Worm (Caenorhabditis elegans): Measurements from ENCODE around the gene F01F1.2.
A peak's percentile ranks its signal among the peaks of the same experiment; 100 is the strongest.

Gene F01F1.2

DNA sequence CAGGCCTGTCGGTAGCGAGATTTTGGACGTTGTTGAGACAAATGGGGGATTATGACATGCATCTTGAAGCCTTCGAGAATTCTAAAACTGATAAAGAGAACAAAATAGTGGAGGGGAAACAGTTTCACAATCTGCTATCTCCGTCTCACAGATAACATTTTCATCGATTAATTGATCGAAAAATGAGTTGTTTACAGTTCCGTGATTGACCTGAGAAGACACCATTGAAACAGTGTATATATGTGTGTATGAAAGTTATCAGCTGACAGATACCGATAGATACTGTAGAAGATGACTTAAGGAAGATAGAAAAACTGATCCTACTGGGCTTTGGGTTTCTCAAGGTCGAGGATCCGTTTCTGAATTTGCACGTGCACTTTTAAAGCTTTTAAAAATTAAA lies 39.2 kb upstream of the F01F1.2 start:
- TF ChIP-seq ztf-29 (GFP tag; IDR thresholded peaks at IDR 0.05): no peak
- TF ChIP-seq flt-1 (GFP tag; IDR thresholded peaks at IDR 0.05): no peak
- TF ChIP-seq med-1 (GFP tag; optimal IDR thresholded peaks at IDR 0.05; ENCODE audit: insufficient read depth): no peak
- TF ChIP-seq T22C8.4 (GFP tag; IDR thresholded peaks at IDR 0.05): no peak
- no peak for TF ChIP-seq klf-2 (GFP tag; conservative IDR thresholded peaks at IDR 0.05)
- no peak for TF ChIP-seq cog-1 (tag; optimal IDR thresholded peaks at IDR 0.05)
- no peak for TF ChIP-seq ztf-23 (GFP tag; IDR thresholded peaks at IDR 0.05)
- no peak for TF ChIP-seq ref-1 (GFP tag; conservative IDR thresholded peaks at IDR 0.05)

ce11 chrIII:5839598-5839997 lies 38.8 kb upstream of the F01F1.2 start:
- TF ChIP-seq tab-1 (GFP tag; IDR thresholded peaks at IDR 0.05) (no peak), ref-1 (GFP tag; conservative IDR thresholded peaks at IDR 0.05) (no peak)

ce11 chrIII:5840277-5840676 lies 38.1 kb upstream of the F01F1.2 start:
- TF ChIP-seq med-1 (GFP tag; optimal IDR thresholded peaks at IDR 0.05; ENCODE audit: insufficient read depth): no peak
- TF ChIP-seq ref-1 (GFP tag; conservative IDR thresholded peaks at IDR 0.05): no peak
- no peak for TF ChIP-seq T22C8.4 (GFP tag; IDR thresholded peaks at IDR 0.05)
- no peak for TF ChIP-seq ztf-29 (GFP tag; IDR thresholded peaks at IDR 0.05)
- TF ChIP-seq flt-1 (GFP tag; IDR thresholded peaks at IDR 0.05): no peak
- no peak for TF ChIP-seq ztf-23 (GFP tag; IDR thresholded peaks at IDR 0.05)
- no peak for TF ChIP-seq tab-1 (GFP tag; IDR thresholded peaks at IDR 0.05)
- no peak for TF ChIP-seq cog-1 (tag; optimal IDR thresholded peaks at IDR 0.05)
- no peak for TF ChIP-seq klf-2 (GFP tag; conservative IDR thresholded peaks at IDR 0.05)

ce11 chrIII:5840815-5841573 lies 37.4 kb upstream of the F01F1.2 start:
- TF ChIP-seq tab-1 (GFP tag; IDR thresholded peaks at IDR 0.05) (no peak), klf-2 (GFP tag; conservative IDR thresholded peaks at IDR 0.05) (no peak), ztf-23 (GFP tag; IDR thresholded peaks at IDR 0.05) (no peak), cog-1 (tag; optimal IDR thresholded peaks at IDR 0.05) (no peak), med-1 (GFP tag; optimal IDR thresholded peaks at IDR 0.05; ENCODE audit: insufficient read depth) (no peak), ztf-29 (GFP tag; IDR thresholded peaks at IDR 0.05) (no peak), T22C8.4 (GFP tag; IDR thresholded peaks at IDR 0.05) (no peak), flt-1 (GFP tag; IDR thresholded peaks at IDR 0.05) (no peak), ref-1 (GFP tag; conservative IDR thresholded peaks at IDR 0.05) (no peak)

- TF ChIP-seq cog-1 (tag; optimal IDR thresholded peaks at IDR 0.05) (no peak), flt-1 (GFP tag; IDR thresholded peaks at IDR 0.05) (no peak), klf-2 (GFP tag; conservative IDR thresholded peaks at IDR 0.05) (no peak), ztf-23 (GFP tag; IDR thresholded peaks at IDR 0.05) (no peak), T22C8.4 (GFP tag; IDR thresholded peaks at IDR 0.05) (no peak), ref-1 (GFP tag; conservative IDR thresholded peaks at IDR 0.05) (no peak), tab-1 (GFP tag; IDR thresholded peaks at IDR 0.05) (no peak), ztf-29 (GFP tag; IDR thresholded peaks at IDR 0.05) (no peak), med-1 (GFP tag; optimal IDR thresholded peaks at IDR 0.05; ENCODE audit: insufficient read depth) (no peak)
Measured at ce11 chrIII:5841676-5842075, 36.7 kb upstream of the F01F1.2 start.

DNA sequence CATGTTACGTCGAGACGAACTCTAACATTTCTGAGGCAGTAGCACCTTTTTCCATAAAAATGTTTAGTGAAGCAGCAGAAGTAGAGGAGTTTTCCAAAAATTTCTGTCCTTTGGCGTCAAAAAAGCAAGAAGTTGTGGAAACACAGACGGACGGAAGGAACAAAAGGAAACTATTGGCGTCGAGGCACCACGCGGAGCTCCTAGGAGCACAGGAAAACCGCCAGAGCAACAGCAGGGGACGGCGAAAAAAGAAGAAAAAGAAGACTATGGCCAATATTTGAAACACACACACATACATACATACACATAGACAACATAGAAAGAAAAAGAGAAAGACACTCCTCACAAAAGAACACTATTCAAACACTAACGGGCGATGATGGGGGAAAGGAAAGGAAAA lies 35.4 kb upstream of the F01F1.2 start:
- TF ChIP-seq klf-2 (GFP tag; conservative IDR thresholded peaks at IDR 0.05) (no peak), tab-1 (GFP tag; IDR thresholded peaks at IDR 0.05) (no peak), ref-1 (GFP tag; conservative IDR thresholded peaks at IDR 0.05) (no peak), ztf-23 (GFP tag; IDR thresholded peaks at IDR 0.05) (no peak), flt-1 (GFP tag; IDR thresholded peaks at IDR 0.05) (no peak)

- no peak for TF ChIP-seq ref-1 (GFP tag; conservative IDR thresholded peaks at IDR 0.05)
- no peak for TF ChIP-seq klf-2 (GFP tag; conservative IDR thresholded peaks at IDR 0.05)
- no peak for TF ChIP-seq cog-1 (tag; optimal IDR thresholded peaks at IDR 0.05)
- no peak for TF ChIP-seq tab-1 (GFP tag; IDR thresholded peaks at IDR 0.05)
- no peak for TF ChIP-seq T22C8.4 (GFP tag; IDR thresholded peaks at IDR 0.05)
- no peak for TF ChIP-seq med-1 (GFP tag; optimal IDR thresholded peaks at IDR 0.05; ENCODE audit: insufficient read depth)
- TF ChIP-seq flt-1 (GFP tag; IDR thresholded peaks at IDR 0.05): no peak
- TF ChIP-seq ztf-23 (GFP tag; IDR thresholded peaks at IDR 0.05): no peak
- no peak for TF ChIP-seq ztf-29 (GFP tag; IDR thresholded peaks at IDR 0.05)
Measured at ce11 chrIII:5843662-5844061, 34.7 kb upstream of the F01F1.2 start.

DNA sequence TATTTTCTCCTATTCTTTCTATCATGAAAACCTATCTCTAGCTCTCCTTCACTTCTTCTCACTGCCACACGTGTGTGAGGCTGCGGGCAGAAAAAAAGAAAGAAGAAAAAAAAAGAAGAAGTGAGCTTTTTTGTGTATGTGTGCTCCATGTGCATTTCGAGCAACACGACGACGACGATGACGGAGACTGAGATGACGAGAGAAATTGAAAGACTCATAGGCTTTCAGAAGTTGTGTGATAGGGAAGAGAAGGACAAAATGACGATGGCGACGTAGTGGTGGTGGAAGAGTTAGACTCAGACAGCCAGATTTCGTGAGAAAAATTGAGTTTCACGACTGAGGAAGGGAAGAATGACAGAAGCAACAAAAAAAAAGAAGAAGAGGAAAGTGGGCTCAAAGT lies 32.9 kb upstream of the F01F1.2 start:
- TF ChIP-seq ref-1 (GFP tag; conservative IDR thresholded peaks at IDR 0.05): no peak
- TF ChIP-seq med-1 (GFP tag; optimal IDR thresholded peaks at IDR 0.05; ENCODE audit: insufficient read depth): no peak
- TF ChIP-seq cog-1 (tag; optimal IDR thresholded peaks at IDR 0.05): no peak
- no peak for TF ChIP-seq flt-1 (GFP tag; IDR thresholded peaks at IDR 0.05)
- no peak for TF ChIP-seq T22C8.4 (GFP tag; IDR thresholded peaks at IDR 0.05)
- TF ChIP-seq klf-2 (GFP tag; conservative IDR thresholded peaks at IDR 0.05): no peak
- no peak for TF ChIP-seq ztf-29 (GFP tag; IDR thresholded peaks at IDR 0.05)
- no peak for TF ChIP-seq tab-1 (GFP tag; IDR thresholded peaks at IDR 0.05)
- no peak for TF ChIP-seq ztf-23 (GFP tag; IDR thresholded peaks at IDR 0.05)

DNA sequence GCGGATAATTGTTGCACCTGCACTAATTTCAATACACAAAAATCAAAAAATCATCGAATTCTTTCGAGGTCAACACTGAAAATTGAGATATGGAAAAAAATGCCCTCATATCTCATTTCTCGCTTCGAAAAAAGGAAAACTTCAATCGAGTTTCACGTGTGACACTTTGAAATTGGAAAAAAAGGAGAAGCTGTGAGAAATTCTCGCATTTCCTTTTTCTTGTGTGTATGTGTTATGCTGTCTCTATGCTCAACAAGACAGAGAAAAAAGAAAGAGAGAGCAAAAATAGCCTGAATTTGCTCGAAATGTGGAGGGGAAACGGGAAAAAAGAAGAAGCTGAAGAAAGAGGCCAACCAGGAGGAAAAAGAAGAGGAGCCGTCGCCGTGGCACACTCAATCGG lies 31.9 kb upstream of the F01F1.2 start:
- TF ChIP-seq ztf-23 (GFP tag; IDR thresholded peaks at IDR 0.05) (no peak), ztf-29 (GFP tag; IDR thresholded peaks at IDR 0.05) (no peak), T22C8.4 (GFP tag; IDR thresholded peaks at IDR 0.05) (no peak)

ce11 chrIII:5853240-5853639 lies 25.1 kb upstream of the F01F1.2 start, which contains the start of gene ddx-23:
Gene ddx-23, minus strand, starts transcription at chrIII:5853269.
- TF ChIP-seq ztf-29 (GFP tag; IDR thresholded peaks at IDR 0.05) (no peak), T22C8.4 (GFP tag; IDR thresholded peaks at IDR 0.05) (no peak), cog-1 (tag; optimal IDR thresholded peaks at IDR 0.05) (no peak), ztf-23 (GFP tag; IDR thresholded peaks at IDR 0.05) (0 out of 2 replicates have a peak, but pooled peaks have one; percentile 11)
